Worm (Caenorhabditis elegans): ENCODE data around the gene snpc-1.1.

The snpc-1.1 gene

DNA sequence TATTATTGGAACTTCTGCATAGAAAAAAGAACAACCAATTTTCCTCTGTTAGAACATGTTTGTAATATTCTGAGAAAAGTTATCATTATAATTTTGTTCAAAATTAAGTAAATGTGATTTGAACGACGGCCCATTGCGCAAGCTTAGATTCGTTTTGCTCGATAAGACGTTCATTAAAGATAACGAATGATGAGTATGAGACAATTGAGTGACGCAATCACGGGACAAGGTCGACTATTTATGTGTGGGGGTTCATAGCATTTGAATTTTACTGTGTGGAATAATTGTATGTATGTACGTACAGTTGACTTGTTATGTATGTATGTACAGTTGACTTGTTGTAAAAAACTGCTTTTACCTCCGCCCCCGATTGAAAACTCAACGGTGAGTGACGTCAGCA is 38.3 kb upstream of the snpc-1.1 start:
- TF ChIP-seq snpc-4 (tag; optimal IDR thresholded peaks at IDR 0.05), result no peak
- TF ChIP-seq tlp-1 (tag; optimal IDR thresholded peaks at IDR 0.05), result no peak
- no peak for TF ChIP-seq ets-5 (GFP tag; IDR thresholded peaks at IDR 0.05)
- TF ChIP-seq ztf-11 (tag; optimal IDR thresholded peaks at IDR 0.05), result no peak

DNA sequence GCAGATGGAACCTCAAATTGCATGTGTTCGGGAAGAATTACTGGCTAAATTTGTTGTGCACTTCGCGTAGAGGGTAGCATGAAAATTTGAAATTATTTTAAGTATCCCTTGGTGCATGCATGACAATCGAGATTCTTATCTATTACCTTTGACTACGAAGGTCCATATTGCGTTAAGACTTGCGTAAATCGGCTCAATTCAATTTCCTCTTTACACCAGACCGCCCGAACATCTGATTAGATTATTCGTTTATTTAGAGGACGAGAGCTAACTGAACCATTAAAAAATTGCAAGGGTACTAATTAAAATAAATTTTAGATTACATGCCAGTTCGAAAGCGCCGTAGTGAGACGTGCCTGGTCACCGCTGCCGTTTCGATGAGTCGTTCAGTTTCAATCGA is 36.5 kb upstream of the snpc-1.1 start:
- no peak for TF ChIP-seq isw-1 (GFP tag; IDR thresholded peaks at IDR 0.05)
- no peak for TF ChIP-seq ceh-82 (tag; optimal IDR thresholded peaks at IDR 0.05)
- TF ChIP-seq snpc-4 (tag; optimal IDR thresholded peaks at IDR 0.05), result no peak
- no peak for TF ChIP-seq efl-3 (GFP tag; optimal IDR thresholded peaks at IDR 0.05)
- no peak for TF ChIP-seq snu-23 (GFP tag; optimal IDR thresholded peaks at IDR 0.05)
- no peak for TF ChIP-seq tbx-2 (tag; optimal IDR thresholded peaks at IDR 0.05)
- TF ChIP-seq alr-1 (tag; optimal IDR thresholded peaks at IDR 0.05; ENCODE audit: borderline replicate concordance), result no peak
- TF ChIP-seq zip-4 (GFP tag; optimal IDR thresholded peaks at IDR 0.05), result no peak
- no peak for TF ChIP-seq jun-1 (tag; optimal IDR thresholded peaks at IDR 0.05)
- no peak for TF ChIP-seq aly-2 (tag; optimal IDR thresholded peaks at IDR 0.05)
- TF ChIP-seq mdl-1 (tag; optimal IDR thresholded peaks at IDR 0.05), result no peak
- no peak for TF ChIP-seq nhr-28 (tag; optimal IDR thresholded peaks at IDR 0.05)
- TF ChIP-seq unc-62 (GFP tag; optimal IDR thresholded peaks at IDR 0.05), result no peak
- TF ChIP-seq ceh-8 (GFP tag; optimal IDR thresholded peaks at IDR 0.05), result no peak
- no peak for TF ChIP-seq dsc-1 (tag; optimal IDR thresholded peaks at IDR 0.05)
- TF ChIP-seq fos-1 (tag; optimal IDR thresholded peaks at IDR 0.05), result no peak

DNA sequence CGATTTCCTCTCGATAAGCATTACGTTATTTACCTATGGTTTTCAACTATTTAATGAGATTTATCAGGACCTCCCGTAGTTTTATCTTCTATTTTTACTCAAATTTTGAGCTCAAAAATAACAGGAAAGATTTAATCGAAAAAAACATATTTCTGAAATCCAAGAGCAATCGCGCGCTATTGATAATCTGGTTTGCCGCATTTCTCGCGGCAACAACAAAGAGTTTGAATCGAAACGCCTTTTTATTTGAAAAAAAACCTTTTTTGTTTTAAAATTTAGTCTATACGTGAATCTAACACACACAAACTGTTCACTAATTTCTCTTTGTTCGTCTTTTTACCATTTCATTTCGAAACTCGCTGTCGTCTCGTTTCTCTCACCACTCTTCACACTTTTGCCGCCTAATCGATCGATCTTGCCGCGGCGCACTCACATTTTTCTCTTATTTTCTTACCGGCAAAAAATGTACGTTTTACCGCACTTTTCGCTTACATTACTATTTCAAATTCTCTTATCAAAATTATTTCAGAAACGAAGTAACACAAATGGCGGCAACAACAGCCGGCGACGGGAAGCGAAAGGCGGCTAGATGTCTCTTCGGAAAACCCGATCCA is 35.2 kb upstream of the snpc-1.1 start, which contains the start of gene cki-2:
cki-2 (plus strand) TSS at position 337 of the 614 bp plus-strand sequence.
- peak in 1 of 2 experiments; percentile 49 for TF ChIP-seq lsy-2 (tag; optimal IDR thresholded peaks at IDR 0.05)
- TF ChIP-seq mep-1 (tag; optimal IDR thresholded peaks at IDR 0.05), result no peak
- TF ChIP-seq snu-23 (GFP tag; optimal IDR thresholded peaks at IDR 0.05), result peak; percentile 14
- TF ChIP-seq blmp-1 (tag; optimal IDR thresholded peaks at IDR 0.05), result peak; percentile 41
- peak; percentile 1 for TF ChIP-seq nhr-20 (tag; optimal IDR thresholded peaks at IDR 0.05)
- TF ChIP-seq lin-35 (GFP tag; optimal IDR thresholded peaks at IDR 0.05), result peak; percentile 63 to 73
- peak; percentile 25 for TF ChIP-seq lin-14 (GFP tag; optimal IDR thresholded peaks at IDR 0.05)
- TF ChIP-seq dpl-1 (GFP tag; optimal IDR thresholded peaks at IDR 0.05), result peak; percentile 23 to 84 (median 62)
- TF ChIP-seq unc-130 (tag; optimal IDR thresholded peaks at IDR 0.05), result no peak
- peak; percentile 21 to 64 for TF ChIP-seq efl-1 (optimal IDR thresholded peaks at IDR 0.05)
- TF ChIP-seq efl-1 (GFP tag; optimal IDR thresholded peaks at IDR 0.05 in 1 of 2), result peak; percentile 72 to 93
- TF ChIP-seq elt-2 (tag; optimal IDR thresholded peaks at IDR 0.05), result peak; percentile 5

DNA sequence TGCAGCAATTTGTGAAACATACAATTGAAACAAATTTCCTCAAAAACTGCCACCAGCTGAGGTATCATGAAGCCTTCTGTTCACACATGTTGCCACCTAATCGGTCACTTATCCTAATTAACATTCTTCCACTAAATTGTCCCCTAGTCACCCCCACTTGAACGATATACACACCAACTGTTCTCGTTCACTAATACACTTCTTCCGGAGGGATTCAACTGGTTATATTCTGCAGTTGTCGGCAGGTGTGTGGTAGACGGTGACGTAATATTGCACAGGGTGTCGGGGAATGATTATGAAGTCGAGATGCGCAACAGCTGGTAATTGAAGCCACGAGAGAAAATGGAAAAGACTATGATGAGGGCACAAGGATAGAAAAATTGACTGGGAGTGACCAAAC is 34.3 kb upstream of the snpc-1.1 start:
- TF ChIP-seq elt-3 (tag; optimal IDR thresholded peaks at IDR 0.05) (no peak), tbx-2 (tag; optimal IDR thresholded peaks at IDR 0.05) (peak; percentile 79), mep-1 (tag; optimal IDR thresholded peaks at IDR 0.05) (peak; percentile 9), nhr-85 (tag) (peak; percentile 61), unc-130 (tag; optimal IDR thresholded peaks at IDR 0.05) (no peak), F16B12.6 (tag; optimal IDR thresholded peaks at IDR 0.05) (no peak), mab-9 (GFP tag; IDR thresholded peaks at IDR 0.05) (no peak), fkh-8 (tag; optimal IDR thresholded peaks at IDR 0.05) (no peak), lin-39 (tag; optimal IDR thresholded peaks at IDR 0.05) (no peak), egl-13 (tag; optimal IDR thresholded peaks at IDR 0.05) (no peak), ztf-11 (tag; optimal IDR thresholded peaks at IDR 0.05) (peak in 1 of 2 experiments; percentile 85), rnt-1 (tag; optimal IDR thresholded peaks at IDR 0.05) (no peak), lin-14 (GFP tag; optimal IDR thresholded peaks at IDR 0.05) (peak; percentile 18), vab-15 (tag; optimal IDR thresholded peaks at IDR 0.05) (peak; percentile 54)

Measured in whole organism, L1 larva.